Worm (Caenorhabditis elegans): Measurements from ENCODE around the gene lgc-18.

The lgc-18 gene

DNA sequence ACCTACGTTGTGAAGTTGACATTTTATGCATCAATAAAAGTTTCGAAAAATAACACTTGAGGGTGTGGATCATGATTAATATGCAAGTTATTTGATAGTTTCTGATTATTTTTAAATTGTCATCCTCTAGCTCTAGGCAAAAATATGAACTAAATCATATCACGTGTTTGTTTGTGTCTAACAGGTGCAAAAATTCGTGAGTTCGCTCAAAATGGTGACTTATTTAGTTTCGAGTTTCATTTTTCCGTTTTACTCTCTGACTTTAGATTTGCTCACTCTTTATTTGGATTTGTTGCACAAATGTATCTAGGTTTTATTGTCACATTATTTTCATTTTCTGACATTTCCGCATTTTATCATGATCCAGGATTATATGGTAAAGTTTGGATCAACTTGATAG, 7.1 kb upstream of the lgc-18 start, which contains the start of gene lgc-16:
TSS of gene lgc-16 (plus strand) at position 301 of the 400 bp plus-strand sequence.
- TF ChIP-seq nhr-129 (tag; optimal IDR thresholded peaks at IDR 0.05) (no peak), blmp-1 (tag; optimal IDR thresholded peaks at IDR 0.05; ENCODE audit: insufficient read depth) (no peak), unc-55 (GFP tag; optimal IDR thresholded peaks at IDR 0.05) (no peak), dmd-4 (tag; optimal IDR thresholded peaks at IDR 0.05) (no peak), lsy-2 (tag; optimal IDR thresholded peaks at IDR 0.05) (no peak), nhr-237 (tag; optimal IDR thresholded peaks at IDR 0.05) (no peak), nhr-6 (tag; optimal IDR thresholded peaks at IDR 0.05) (no peak), fos-1 (tag; optimal IDR thresholded peaks at IDR 0.05) (no peak), elt-3 (tag; optimal IDR thresholded peaks at IDR 0.05) (no peak), ztf-1 (GFP tag; conservative IDR thresholded peaks at IDR 0.05) (no peak), crh-2 (tag; optimal IDR thresholded peaks at IDR 0.05) (no peak), peb-1 (tag; optimal IDR thresholded peaks at IDR 0.05) (no peak), aly-2 (tag; optimal IDR thresholded peaks at IDR 0.05) (no peak), sma-3 (GFP tag; optimal IDR thresholded peaks at IDR 0.05) (no peak), C34F6.9 (tag; optimal IDR thresholded peaks at IDR 0.05) (no peak), ZK546.5 (tag; optimal IDR thresholded peaks at IDR 0.05) (no peak), unc-62 (GFP tag; optimal IDR thresholded peaks at IDR 0.05) (no peak), mbf-1 (tag; optimal IDR thresholded peaks at IDR 0.05) (no peak)

DNA sequence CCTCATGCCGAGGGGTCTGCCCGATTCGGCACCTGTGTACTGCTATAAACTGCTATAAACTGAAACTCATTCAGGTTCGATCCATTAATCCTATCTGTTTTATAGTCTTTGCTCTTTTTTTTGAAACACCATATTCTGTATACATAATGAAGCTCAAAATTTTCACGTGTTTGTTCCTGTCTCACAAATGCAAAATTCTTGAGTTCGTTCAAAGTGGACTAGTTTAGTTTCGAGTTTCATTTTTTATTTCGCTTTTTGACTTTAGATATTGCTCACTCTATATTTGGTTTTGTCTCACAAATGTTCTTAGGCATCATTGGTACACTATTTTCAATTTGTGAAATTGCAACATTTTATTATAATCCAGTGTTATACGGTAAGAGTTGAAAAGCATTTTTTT, 4.1 kb upstream of the lgc-18 start, which contains the start of gene lgc-17:
TSS of gene lgc-17 (plus strand) at position 301 of the 400 bp plus-strand sequence.
- TF ChIP-seq lsy-2 (tag; optimal IDR thresholded peaks at IDR 0.05) = no peak
- TF ChIP-seq ztf-11 (tag; optimal IDR thresholded peaks at IDR 0.05) = no peak
- TF ChIP-seq elt-3 (tag; optimal IDR thresholded peaks at IDR 0.05) = no peak
- no peak for TF ChIP-seq blmp-1 (tag; optimal IDR thresholded peaks at IDR 0.05; ENCODE audit: insufficient read depth)
- TF ChIP-seq unc-39 (tag; optimal IDR thresholded peaks at IDR 0.05) = no peak
- TF ChIP-seq nhr-11 (tag; optimal IDR thresholded peaks at IDR 0.05) = no peak
- TF ChIP-seq peb-1 (tag; optimal IDR thresholded peaks at IDR 0.05) = no peak
- no peak for TF ChIP-seq C34F6.9 (tag; optimal IDR thresholded peaks at IDR 0.05)
- TF ChIP-seq fos-1 (tag; optimal IDR thresholded peaks at IDR 0.05) = no peak
- TF ChIP-seq dmd-4 (tag; optimal IDR thresholded peaks at IDR 0.05) = no peak
- no peak for TF ChIP-seq lin-13 (GFP tag; optimal IDR thresholded peaks at IDR 0.05)
- no peak for TF ChIP-seq ZK546.5 (tag; optimal IDR thresholded peaks at IDR 0.05)
- no peak for TF ChIP-seq R02D3.7 (tag; optimal IDR thresholded peaks at IDR 0.05)
- no peak for TF ChIP-seq ceh-16 (tag; optimal IDR thresholded peaks at IDR 0.05)
- no peak for TF ChIP-seq mdl-1 (tag; optimal IDR thresholded peaks at IDR 0.05)
- no peak for TF ChIP-seq snpc-4 (tag; optimal IDR thresholded peaks at IDR 0.05)
- TF ChIP-seq nhr-6 (tag; optimal IDR thresholded peaks at IDR 0.05) = no peak
- TF ChIP-seq mab-5 (tag; optimal IDR thresholded peaks at IDR 0.05) = no peak
- TF ChIP-seq lin-11 (tag; optimal IDR thresholded peaks at IDR 0.05) = no peak

DNA sequence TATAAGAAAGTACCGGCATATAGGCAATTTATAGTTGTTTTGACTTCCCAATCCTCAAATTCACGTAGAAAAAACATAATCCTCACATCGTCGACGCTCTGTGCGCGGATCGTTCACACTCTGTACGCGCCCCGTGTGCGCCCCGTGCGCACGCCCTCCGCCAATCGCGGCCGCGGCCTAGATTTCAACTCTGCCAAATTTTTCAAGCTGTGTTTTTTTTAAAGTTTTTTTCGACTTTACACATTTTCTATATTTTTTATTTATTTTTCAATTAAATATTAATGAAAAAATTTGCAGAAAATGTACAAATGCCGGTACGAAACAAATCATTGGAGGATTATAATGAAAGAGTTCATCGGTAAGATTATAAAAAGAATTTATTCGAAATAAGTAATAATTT, 2.3 kb upstream of the lgc-18 start, which contains the start of gene T01H10.11:
TSS of gene T01H10.11 (plus strand) at position 301 of the 400 bp plus-strand sequence.
- TF ChIP-seq blmp-1 (tag; optimal IDR thresholded peaks at IDR 0.05; ENCODE audit: insufficient read depth) (no peak), fos-1 (tag; optimal IDR thresholded peaks at IDR 0.05) (no peak), ceh-16 (tag; optimal IDR thresholded peaks at IDR 0.05) (no peak), skn-1 (tag; optimal IDR thresholded peaks at IDR 0.05) (no peak), ztf-11 (tag; optimal IDR thresholded peaks at IDR 0.05) (no peak), nhr-77 (tag; optimal IDR thresholded peaks at IDR 0.05) (no peak), snpc-4 (tag; optimal IDR thresholded peaks at IDR 0.05) (no peak), lin-39 (tag; optimal IDR thresholded peaks at IDR 0.05) (no peak), alr-1 (tag; optimal IDR thresholded peaks at IDR 0.05) (no peak), sma-9 (GFP tag; optimal IDR thresholded peaks at IDR 0.05) (no peak), sma-9 (tag; optimal IDR thresholded peaks at IDR 0.05) (no peak), nhr-12 (tag; optimal IDR thresholded peaks at IDR 0.05) (no peak), gmeb-1 (tag; optimal IDR thresholded peaks at IDR 0.05) (no peak), elt-3 (tag; optimal IDR thresholded peaks at IDR 0.05) (no peak), nhr-10 (tag; optimal IDR thresholded peaks at IDR 0.05) (no peak)

DNA sequence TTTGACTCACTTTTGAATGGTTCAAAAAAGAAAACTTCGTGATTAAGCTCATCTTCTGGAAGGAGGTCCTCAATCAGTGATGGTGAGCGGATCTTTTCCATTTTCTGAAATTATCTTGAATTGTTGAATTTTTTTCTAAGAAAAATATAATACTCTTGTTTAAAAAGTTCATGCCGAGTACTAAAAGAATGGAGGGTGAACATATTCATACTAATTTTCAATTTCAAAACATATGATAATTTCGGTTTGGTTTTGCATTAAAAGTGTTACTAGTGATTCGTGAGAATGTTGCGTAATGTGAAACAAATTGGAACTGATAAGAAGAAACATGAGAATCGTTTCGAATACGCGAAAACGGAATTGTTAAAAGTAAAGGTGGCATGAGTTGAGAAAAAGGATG, 15.6 kb downstream of the lgc-18 start, which contains the start of gene lyst-1:
TSS of gene lyst-1 (minus strand) at position 101 of the 400 bp plus-strand sequence.
- TF ChIP-seq elt-3 (tag; optimal IDR thresholded peaks at IDR 0.05) (no peak), unc-39 (tag; optimal IDR thresholded peaks at IDR 0.05) (no peak), fos-1 (tag; optimal IDR thresholded peaks at IDR 0.05) (peak; percentile 14), C34F6.9 (tag; optimal IDR thresholded peaks at IDR 0.05) (no peak), crh-2 (tag; optimal IDR thresholded peaks at IDR 0.05) (no peak), unc-62 (GFP tag; optimal IDR thresholded peaks at IDR 0.05) (no peak), R02D3.7 (tag; optimal IDR thresholded peaks at IDR 0.05) (no peak), egl-27 (tag; optimal IDR thresholded peaks at IDR 0.05) (no peak)

All from whole organism, L2 larva.